Worm (Caenorhabditis elegans) whole organism, L4 larva: ENCODE data around the gene hizr-1.

Experiments
- D1046.2 ChIP-seq: fragments of 200-800 bp; sonication (Bioruptor generic); IDR thresholded peaks from 2 replicates; pipeline ENCODE4 v1.3.6; 2022; ENCODE audit warnings: missing genetic modification characterization, missing compliant biosample characterization
- F10B5.3 ChIP-seq: sonication (generic microtip); optimal IDR thresholded peaks from 2 replicates; lab custom pipeline; 2016; ENCODE audit warnings: mild to moderate bottlenecking, missing genetic modification characterization, missing compliant biosample characterization
- F44E2.7 ChIP-seq: fragments of 200-800 bp; sonication (Bioruptor generic); IDR thresholded peaks from 2 replicates; pipeline ENCODE4 v2.1.2; 2022; ENCODE audit warnings: missing genetic modification characterization, missing compliant biosample characterization
- R02D3.7 ChIP-seq: fragments of 150-350 bp; sonication (generic microtip); optimal IDR thresholded peaks from 3 replicates; lab custom pipeline; 2014; ENCODE audit warnings: missing biosample characterization, missing genetic modification characterization
- Y48G9A.11 ChIP-seq: fragments of 200-800 bp; sonication (Bioruptor generic); IDR thresholded peaks from 2 replicates; pipeline ENCODE4 v1.3.6; 2022; ENCODE audit warnings: missing genetic modification reagents, missing genetic modification characterization, missing compliant biosample characterization
- Y5F2A.4 ChIP-seq: fragments of 200-800 bp; sonication (Bioruptor generic); optimal IDR thresholded peaks from 2 replicates; lab custom pipeline; 2018; ENCODE audit warnings: mild to moderate bottlenecking, missing genetic modification characterization, missing compliant biosample characterization
- ZK337.2 ChIP-seq: fragments of 200-800 bp; sonication (Bioruptor generic); IDR thresholded peaks from 2 replicates; pipeline ENCODE4 v1.3.6; 2022; ENCODE audit warnings: missing genetic modification reagents, missing genetic modification characterization, missing compliant biosample characterization
- ama-1 ChIP-seq: fragments of 150-350 bp; optimal IDR thresholded peaks from 2 replicates; lab custom pipeline; 2014; ENCODE audit warnings: inconsistent platforms, mixed read lengths
- attf-4 ChIP-seq: sonication (generic microtip); optimal IDR thresholded peaks from 3 replicates; lab custom pipeline; 2017; ENCODE audit warnings: missing biosample characterization, missing genetic modification characterization
- ceh-44 ChIP-seq: fragments of 200-800 bp; sonication (Bioruptor generic); IDR thresholded peaks from 2 replicates; pipeline ENCODE4 v1.3.6; 2022; ENCODE audit warnings: missing genetic modification reagents, missing genetic modification characterization, missing compliant biosample characterization
- ces-1 ChIP-seq: fragments of 150-350 bp; sonication (generic microtip); optimal IDR thresholded peaks from 4 replicates; lab custom pipeline; 2014; ENCODE audit warnings: missing biosample characterization, missing genetic modification reagents, missing genetic modification characterization
- daf-16 ChIP-seq, 3 experiments: sonication (generic microtip); optimal IDR thresholded peaks; 2 replicates each; lab custom pipeline; 2016 to 2017; ENCODE audit warnings: missing genetic modification characterization in 3 of 3, missing genetic modification reagents in 3 of 3, mild to moderate bottlenecking in 2 of 3, missing compliant biosample characterization in 2 of 3, missing biosample characterization in 1 of 3, moderate library complexity in 1 of 3
- daf-8 ChIP-seq: fragments of 200-800 bp; sonication (Bioruptor generic); IDR thresholded peaks from 2 replicates; pipeline ENCODE4 v1.3.6; 2022; ENCODE audit warnings: missing genetic modification characterization, missing compliant biosample characterization
- dmd-6 ChIP-seq: fragments of 200-800 bp; sonication (Bioruptor generic); IDR thresholded peaks from 2 replicates; pipeline ENCODE4 v1.3.6; 2022; ENCODE audit warnings: missing genetic modification reagents, missing genetic modification characterization, missing compliant biosample characterization
- egl-27 ChIP-seq: sonication (generic microtip); optimal IDR thresholded peaks from 3 replicates; lab custom pipeline; 2017; ENCODE audit warnings: missing biosample characterization, missing genetic modification reagents, missing genetic modification characterization
- gei-8 ChIP-seq: fragments of 200-800 bp; sonication (Bioruptor generic); optimal IDR thresholded peaks from 2 replicates; lab custom pipeline; 2018; ENCODE audit warnings: mild to moderate bottlenecking, missing genetic modification characterization, missing compliant biosample characterization
- hif-1 ChIP-seq, 2 experiments: sonication (generic microtip); optimal IDR thresholded peaks; 2 replicates each; lab custom pipeline; 2016 to 2017; ENCODE audit warnings: missing compliant biosample characterization in 2 of 2, missing genetic modification characterization in 2 of 2, missing genetic modification reagents in 2 of 2, missing genotype in 2 of 2, mild to moderate bottlenecking in 1 of 2
- lin-1 ChIP-seq: fragments of 200-800 bp; sonication (Bioruptor generic); IDR thresholded peaks from 2 replicates; pipeline ENCODE4 v1.3.6; 2022; ENCODE audit warnings: missing genetic modification reagents, missing genetic modification characterization, missing compliant biosample characterization
- lin-15B ChIP-seq: fragments of 150-350 bp; sonication (generic microtip); optimal IDR thresholded peaks from 3 replicates; lab custom pipeline; 2014; ENCODE audit warnings: missing biosample characterization, missing genetic modification characterization
- lin-38 ChIP-seq: fragments of 200-800 bp; sonication (Bioruptor generic); IDR thresholded peaks from 2 replicates; pipeline ENCODE4 v1.3.6; 2022; ENCODE audit warnings: missing genetic modification reagents, missing genetic modification characterization, missing compliant biosample characterization
- mdl-1 ChIP-seq, 2 experiments: fragments of 150-350 bp in 1 of 2; sonication (generic microtip) in 1 of 2; optimal IDR thresholded peaks; 2 replicates each; lab custom pipeline; 2014 to 2017; ENCODE audit warnings: missing biosample characterization in 2 of 2, missing genetic modification characterization in 2 of 2
- mes-2 ChIP-seq: sonication (generic microtip); optimal IDR thresholded peaks from 2 replicates; lab custom pipeline; 2016; ENCODE audit warnings: missing genotype, mild to moderate bottlenecking, missing genetic modification characterization, missing compliant biosample characterization; ENCODE audit not compliant: poor library complexity, severe bottlenecking
- mxl-3 ChIP-seq: fragments of 200-800 bp; sonication (Bioruptor generic); optimal IDR thresholded peaks from 2 replicates; lab custom pipeline; 2018; ENCODE audit warnings: mild to moderate bottlenecking, missing genetic modification characterization, missing compliant biosample characterization
- nhr-102 ChIP-seq: sonication (generic microtip); optimal IDR thresholded peaks from 2 replicates; lab custom pipeline; 2016; ENCODE audit warnings: mild to moderate bottlenecking, missing genetic modification characterization, moderate library complexity, missing compliant biosample characterization
- nhr-111 ChIP-seq: fragments of 200-800 bp; sonication (Bioruptor generic); optimal IDR thresholded peaks from 2 replicates; lab custom pipeline; 2018; ENCODE audit warnings: mild to moderate bottlenecking, missing genetic modification characterization, missing compliant biosample characterization
- nhr-28 ChIP-seq: fragments of 150-350 bp; optimal IDR thresholded peaks from 2 replicates; lab custom pipeline; 2014; ENCODE audit warnings: missing biosample characterization, missing genetic modification characterization
- nhr-6 ChIP-seq: fragments of 150-350 bp; optimal IDR thresholded peaks from 2 replicates; lab custom pipeline; 2014; ENCODE audit warnings: missing biosample characterization, missing genetic modification characterization
- nhr-77 ChIP-seq: fragments of 150-350 bp; optimal IDR thresholded peaks from 2 replicates; lab custom pipeline; 2014; ENCODE audit warnings: missing biosample characterization, missing genetic modification characterization
- pqm-1 ChIP-seq: sonication (generic microtip); optimal IDR thresholded peaks from 2 replicates; lab custom pipeline; 2017; ENCODE audit warnings: missing biosample characterization, missing genetic modification characterization
- rbr-2 ChIP-seq: sonication (generic microtip); optimal IDR thresholded peaks from 2 replicates; lab custom pipeline; 2016; ENCODE audit warnings: missing genotype, missing genetic modification characterization, missing compliant biosample characterization
- snpc-1.2 ChIP-seq: fragments of 200-800 bp; sonication (Bioruptor generic); IDR thresholded peaks from 2 replicates; pipeline ENCODE4 v1.3.6; 2022; ENCODE audit warnings: missing genetic modification reagents, missing genetic modification characterization, missing compliant biosample characterization
- spr-1 ChIP-seq: sonication (generic microtip); optimal IDR thresholded peaks from 2 replicates; lab custom pipeline; 2016; ENCODE audit warnings: mild to moderate bottlenecking, missing genetic modification characterization, missing compliant biosample characterization
- spr-3 ChIP-seq: fragments of 200-800 bp; sonication (Bioruptor generic); optimal IDR thresholded peaks from 2 replicates; lab custom pipeline; 2018; ENCODE audit warnings: mild to moderate bottlenecking, missing genetic modification characterization, missing compliant biosample characterization
- tra-1 ChIP-seq: fragments of 200-800 bp; sonication (Bioruptor generic); IDR thresholded peaks from 2 replicates; pipeline ENCODE4 v1.3.6; 2022; ENCODE audit warnings: missing genetic modification reagents, missing genetic modification characterization, missing compliant biosample characterization
- unc-39 ChIP-seq: sonication (generic microtip); optimal IDR thresholded peaks from 2 replicates; lab custom pipeline; 2017; ENCODE audit warnings: missing biosample characterization, missing genetic modification characterization
- ztf-11 ChIP-seq: fragments of 150-350 bp; optimal IDR thresholded peaks from 2 replicates; lab custom pipeline; 2014; ENCODE audit warnings: missing biosample characterization, missing genetic modification characterization

Gene hizr-1

ce11 chrX:11323225-11323624 is 5.1 kb downstream of the hizr-1 start (continued):
- peak; percentile 13 for TF ChIP-seq nhr-28 (tag; lab: Kevin White, UChicago)
- no peak for TF ChIP-seq F10B5.3 (tag; lab: Kevin White, UChicago)
- no peak for TF ChIP-seq attf-4 (tag; lab: Kevin White, UChicago)
- TF ChIP-seq nhr-6 (tag; lab: Kevin White, UChicago) = no peak
- no peak for TF ChIP-seq spr-3 (GFP tag; lab: Kevin White, UChicago)
- no peak for TF ChIP-seq snpc-1.2 (GFP tag; lab: Robert Waterston, UW)
- TF ChIP-seq rbr-2 (tag; lab: Kevin White, UChicago) = no peak
- no peak for TF ChIP-seq lin-15B (tag; lab: Kevin White, UChicago)
- TF ChIP-seq D1046.2 (GFP tag; lab: Robert Waterston, UW) = no peak
- TF ChIP-seq R02D3.7 (tag; lab: Kevin White, UChicago) = no peak
- TF ChIP-seq Y48G9A.11 (GFP tag; lab: Robert Waterston, UW) = no peak
- no peak for TF ChIP-seq nhr-102 (tag; lab: Kevin White, UChicago)
- no peak for TF ChIP-seq gei-8
- TF ChIP-seq unc-39 (tag; lab: Kevin White, UChicago) = no peak
- TF ChIP-seq ceh-44 (GFP tag; lab: Robert Waterston, UW) = no peak
- peak; percentile 44; the same call in 1 of the 2 replicates for TF ChIP-seq dmd-6
- no peak for TF ChIP-seq lin-1
- TF ChIP-seq spr-1 = no peak

ce11 chrX:11324240-11324639 is 6.2 kb downstream of the hizr-1 start, which contains the start of gene asm-2:
Gene asm-2 (minus strand): TSS chrX:11324251.
- peak; percentile 87 for TF ChIP-seq nhr-28 (tag; lab: Kevin White, UChicago)
- peak; percentile 63 for TF ChIP-seq dmd-6
- peak; percentile 68 for TF ChIP-seq mxl-3
- peak; percentile 36; the same call in 1 of the 2 replicates for TF ChIP-seq tra-1 (GFP tag; lab: Robert Waterston, UW)
- no peak for TF ChIP-seq nhr-111 (GFP tag; lab: Kevin White, UChicago)
- TF ChIP-seq daf-16 (GFP tag; optimal IDR thresholded peaks at IDR 0.05; lab: Kevin White, UChicago) = no peak
- TF ChIP-seq daf-16 (tag; optimal IDR thresholded peaks at IDR 0.05; lab: Kevin White, UChicago) = peak; percentile 88
- no peak for TF ChIP-seq F44E2.7
- TF ChIP-seq ces-1 (GFP tag; lab: Kevin White, UChicago) = no peak
- peak; percentile 98 for TF ChIP-seq pqm-1 (tag; lab: Kevin White, UChicago)
- TF ChIP-seq nhr-77 (tag; lab: Kevin White, UChicago) = peak; percentile 57
- TF ChIP-seq mdl-1 (tag; optimal IDR thresholded peaks at IDR 0.05; lab: Kevin White, UChicago) = peak in 1 of 2 experiments; percentile 29
- TF ChIP-seq, all 104 proteins: peak for 8

- TF ChIP-seq mes-2 (no peak), Y5F2A.4 (no peak), egl-27 (tag; lab: Kevin White, UChicago) (no peak), daf-8 (GFP tag; lab: Robert Waterston, UW) (no peak), ztf-11 (tag; lab: Kevin White, UChicago) (no peak), daf-16 (GFP tag; optimal IDR thresholded peaks at IDR 0.05; lab: Kevin White, UChicago) (no peak), daf-16 (tag; optimal IDR thresholded peaks at IDR 0.05; lab: Kevin White, UChicago) (no peak), ama-1 (lab: Kevin White, UChicago) (no peak), hif-1 (tag; optimal IDR thresholded peaks at IDR 0.05; lab: Kevin White, UChicago) (no peak), snpc-1.2 (GFP tag; lab: Robert Waterston, UW) (no peak), ZK337.2 (GFP tag; lab: Robert Waterston, UW) (no peak), lin-38 (GFP tag; lab: Robert Waterston, UW) (no peak)
- TF ChIP-seq, all 104 proteins: peak for 0
These were observed 8.7 kb downstream of the hizr-1 start, which contains the start of gene ZK455.5 for ce11 chrX:11326827-11327226. Gene ZK455.5 (minus strand): TSS chrX:11326927.
